Worm (Caenorhabditis elegans): ENCODE data around the gene tbx-41.

- TF ChIP-seq ztf-29 (GFP tag; IDR thresholded peaks at IDR 0.05) = no peak
- no peak for TF ChIP-seq klf-2 (GFP tag; conservative IDR thresholded peaks at IDR 0.05)
Measured at ce11 chrX:1830475-1830874, 34.6 kb upstream of the tbx-41 start.
